Worm (Caenorhabditis elegans): Measurements from ENCODE around the gene K03H1.11.

DNA sequence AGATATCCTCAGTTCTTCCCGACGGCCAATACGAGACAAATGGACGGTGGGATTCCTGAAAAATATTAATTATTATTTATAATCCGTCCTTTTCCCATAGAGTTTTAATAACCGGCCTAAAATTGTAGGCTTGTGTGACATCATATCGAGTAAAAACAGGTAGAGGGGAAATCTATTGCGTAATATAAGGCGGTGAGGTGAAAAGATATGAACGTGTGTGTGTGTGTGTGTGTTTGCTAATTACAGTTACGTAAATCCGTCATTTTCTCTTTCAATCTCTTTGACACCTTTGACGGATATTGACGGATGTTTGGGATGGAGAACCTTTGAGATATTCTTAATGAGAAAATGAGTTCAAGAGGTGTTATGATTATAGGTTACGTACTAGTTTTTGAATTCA lies 13.7 kb upstream of the K03H1.11 start:
- TF ChIP-seq ama-1 (optimal IDR thresholded peaks at IDR 0.05): no peak
- no peak for TF ChIP-seq hlh-6 (tag; optimal IDR thresholded peaks at IDR 0.05)
- no peak for TF ChIP-seq ceh-18 (tag; optimal IDR thresholded peaks at IDR 0.05)
- peak; percentile 54 for TF ChIP-seq unc-55 (GFP tag; optimal IDR thresholded peaks at IDR 0.05)
- TF ChIP-seq mec-3 (tag; optimal IDR thresholded peaks at IDR 0.05; ENCODE audit: borderline replicate concordance): no peak
- TF ChIP-seq sox-4 (tag; optimal IDR thresholded peaks at IDR 0.05): no peak

All from whole organism, late embryonic.